Fruit fly (Drosophila melanogaster) whole organism, adult: ENCODE data around the gene CG43134.

ENCODE experiments used
- CG11617 ChIP-seq: fragments of 200-800 bp; sonication (Bioruptor generic); optimal IDR thresholded peaks from 2 replicates; lab custom pipeline; 2017; ENCODE audit warnings: mild to moderate bottlenecking, missing biosample characterization, missing genetic modification reagents, missing genetic modification characterization
- CG12768 ChIP-seq: fragments of 200-800 bp; sonication (Bioruptor generic); optimal IDR thresholded peaks from 2 replicates; lab custom pipeline; 2017; ENCODE audit warnings: missing biosample characterization, missing genetic modification characterization, mild to moderate bottlenecking, moderate library complexity, missing genetic modification reagents
- CG14711 ChIP-seq: fragments of 200-800 bp; sonication (Bioruptor generic); optimal IDR thresholded peaks from 2 replicates; lab custom pipeline; 2018; ENCODE audit warnings: missing biosample characterization, mild to moderate bottlenecking, missing genetic modification characterization, moderate library complexity
- CG1620 ChIP-seq: fragments of 200-800 bp; sonication (Bioruptor generic); optimal IDR thresholded peaks from 2 replicates; lab custom pipeline; 2016; ENCODE audit warnings: missing biosample characterization, missing genetic modification characterization
- CG33017 ChIP-seq: fragments of 200-800 bp; sonication (Bioruptor generic); optimal IDR thresholded peaks from 2 replicates; lab custom pipeline; 2018; ENCODE audit warnings: missing biosample characterization, mild to moderate bottlenecking, missing genetic modification characterization, moderate library complexity
- CG5204 ChIP-seq: fragments of 200-800 bp; sonication (Bioruptor generic); optimal IDR thresholded peaks from 2 replicates; lab custom pipeline; 2016; ENCODE audit warnings: missing biosample characterization, missing genetic modification characterization
- CG7045 ChIP-seq: fragments of 200-800 bp; sonication (Bioruptor generic); optimal IDR thresholded peaks from 2 replicates; lab custom pipeline; 2017; ENCODE audit warnings: missing biosample characterization, mild to moderate bottlenecking, missing genetic modification characterization
- CG7101 ChIP-seq: fragments of 200-800 bp; sonication (Bioruptor generic); optimal IDR thresholded peaks from 2 replicates; lab custom pipeline; 2018; ENCODE audit warnings: missing biosample characterization, mild to moderate bottlenecking, missing genetic modification characterization, moderate library complexity
- Clk ChIP-seq: fragments of 200-800 bp; sonication (Bioruptor generic); optimal IDR thresholded peaks from 2 replicates; lab custom pipeline; 2017; ENCODE audit warnings: missing biosample characterization, missing genetic modification characterization
- Crg-1 ChIP-seq: fragments of 200-800 bp; sonication (Bioruptor generic); optimal IDR thresholded peaks from 2 replicates; lab custom pipeline; 2016; ENCODE audit warnings: missing biosample characterization, missing genetic modification characterization
- Hr96 ChIP-seq: fragments of 200-800 bp; sonication (Bioruptor generic); optimal IDR thresholded peaks from 2 replicates; lab custom pipeline; 2016; ENCODE audit warnings: missing biosample characterization, missing genetic modification characterization
- Mnt ChIP-seq: fragments of 200-800 bp; sonication (Bioruptor generic); optimal IDR thresholded peaks from 2 replicates; lab custom pipeline; 2016; ENCODE audit warnings: missing biosample characterization, mild to moderate bottlenecking, missing genetic modification characterization
- bab1 ChIP-seq: fragments of 200-800 bp; sonication (Bioruptor generic); optimal IDR thresholded peaks from 3 replicates; lab custom pipeline; 2019; ENCODE audit warnings: missing biosample characterization, mild to moderate bottlenecking, missing genetic modification characterization, moderate library complexity
- cic ChIP-seq: fragments of 200-800 bp; sonication (Bioruptor generic); optimal IDR thresholded peaks from 2 replicates; lab custom pipeline; 2017; ENCODE audit warnings: missing biosample characterization, mild to moderate bottlenecking, missing genetic modification characterization, moderate library complexity
- cnc ChIP-seq, 2 experiments: fragments of >200 bp; optimal IDR thresholded peaks; 2 replicates each; lab custom pipeline; 2017
- kay ChIP-seq: fragments of 200-800 bp; sonication (Bioruptor generic); peaks from one replicate; lab custom pipeline; 2016; ENCODE audit warnings: missing biosample characterization, missing genetic modification characterization, borderline replicate concordance
- ovo ChIP-seq: fragments of 200-800 bp; sonication (Bioruptor generic); optimal IDR thresholded peaks from 2 replicates; lab custom pipeline; 2016; ENCODE audit warnings: missing biosample characterization, missing genetic modification characterization
- pad ChIP-seq: fragments of 200-800 bp; sonication (Bioruptor generic); optimal IDR thresholded peaks from 3 replicates; lab custom pipeline; 2017; ENCODE audit warnings: missing biosample characterization, missing genetic modification characterization, mild to moderate bottlenecking, moderate library complexity, missing genetic modification reagents
- tj ChIP-seq: fragments of 200-800 bp; sonication (Bioruptor generic); optimal IDR thresholded peaks from 3 replicates; lab custom pipeline; 2017; ENCODE audit warnings: missing biosample characterization, mild to moderate bottlenecking, missing genetic modification characterization, moderate library complexity
- toe ChIP-seq: fragments of 200-800 bp; sonication (Bioruptor generic); optimal IDR thresholded peaks from 2 replicates; lab custom pipeline; 2016; ENCODE audit warnings: missing biosample characterization, missing genetic modification characterization

Gene CG43134

dm6 chrX:4217870-4218269, 29.2 kb upstream of the CG43134 start, which contains the start of gene CG15570:
Gene CG15570 (plus strand): TSS chrX:4218170.
- no peak for TF ChIP-seq CG14711
- TF ChIP-seq kay (GFP tag; lab: Kevin White, UChicago): no peak
- TF ChIP-seq bab1 (GFP tag; lab: Kevin White, UChicago): no peak
- TF ChIP-seq toe (GFP tag; lab: Kevin White, UChicago): no peak
- no peak for TF ChIP-seq CG11617 (GFP tag; lab: Kevin White, UChicago)
- TF ChIP-seq Clk (GFP tag; lab: Kevin White, UChicago): no peak
- TF ChIP-seq CG7045 (GFP tag; lab: Kevin White, UChicago): no peak
- TF ChIP-seq ovo (GFP tag; lab: Kevin White, UChicago): no peak
- no peak for TF ChIP-seq tj (GFP tag; lab: Kevin White, UChicago)

dm6 chrX:4225020-4225419, 22.1 kb upstream of the CG43134 start:
- TF ChIP-seq ovo (GFP tag; lab: Kevin White, UChicago): no peak
- TF ChIP-seq CG7045 (GFP tag; lab: Kevin White, UChicago): no peak
- TF ChIP-seq CG33017 (tag; lab: Kevin White, UChicago): no peak
- TF ChIP-seq cic (GFP tag; lab: Kevin White, UChicago): no peak
- TF ChIP-seq kay (GFP tag; lab: Kevin White, UChicago): no peak
- no peak for TF ChIP-seq CG7101 (tag; lab: Kevin White, UChicago)
- TF ChIP-seq cnc (optimal IDR thresholded peaks at IDR 0.05; lab: Kevin White, UChicago): no peak
- no peak for TF ChIP-seq pad (GFP tag; lab: Kevin White, UChicago)
- TF ChIP-seq Crg-1 (GFP tag; lab: Kevin White, UChicago): no peak
- TF ChIP-seq Mnt (GFP tag; lab: Kevin White, UChicago): no peak
- no peak for TF ChIP-seq toe (GFP tag; lab: Kevin White, UChicago)
- no peak for TF ChIP-seq CG5204 (GFP tag; lab: Kevin White, UChicago)

- no peak for TF ChIP-seq cic (GFP tag; lab: Kevin White, UChicago)
- no peak for TF ChIP-seq CG12768 (GFP tag; lab: Kevin White, UChicago)
- no peak for TF ChIP-seq pad (GFP tag; lab: Kevin White, UChicago)
- no peak for TF ChIP-seq tj (GFP tag; lab: Kevin White, UChicago)
- TF ChIP-seq CG5204 (GFP tag; lab: Kevin White, UChicago): no peak
- no peak for TF ChIP-seq kay (GFP tag; lab: Kevin White, UChicago)
- TF ChIP-seq CG11617 (GFP tag; lab: Kevin White, UChicago): no peak
- TF ChIP-seq Clk (GFP tag; lab: Kevin White, UChicago): no peak
- no peak for TF ChIP-seq CG1620 (GFP tag; lab: Kevin White, UChicago)
- TF ChIP-seq bab1 (GFP tag; lab: Kevin White, UChicago): no peak
- TF ChIP-seq Mnt (GFP tag; lab: Kevin White, UChicago): no peak
- no peak for TF ChIP-seq Hr96
Measured at dm6 chrX:4240146-4240545, 7.0 kb upstream of the CG43134 start.

- no peak for TF ChIP-seq Mnt (GFP tag; lab: Kevin White, UChicago)
- no peak for TF ChIP-seq CG7045 (GFP tag; lab: Kevin White, UChicago)
- TF ChIP-seq CG7101 (tag; lab: Kevin White, UChicago): no peak
- no peak for TF ChIP-seq bab1 (GFP tag; lab: Kevin White, UChicago)
- no peak for TF ChIP-seq CG12768 (GFP tag; lab: Kevin White, UChicago)
- no peak for TF ChIP-seq kay (GFP tag; lab: Kevin White, UChicago)
- no peak for TF ChIP-seq Crg-1 (GFP tag; lab: Kevin White, UChicago)
- TF ChIP-seq pad (GFP tag; lab: Kevin White, UChicago): no peak
- TF ChIP-seq tj (GFP tag; lab: Kevin White, UChicago): no peak
- TF ChIP-seq CG1620 (GFP tag; lab: Kevin White, UChicago): no peak
- TF ChIP-seq ovo (GFP tag; lab: Kevin White, UChicago): no peak
- TF ChIP-seq cic (GFP tag; lab: Kevin White, UChicago): no peak
- TF ChIP-seq cnc (optimal IDR thresholded peaks at IDR 0.05; lab: Kevin White, UChicago): no peak
- TF ChIP-seq Hr96: no peak
- TF ChIP-seq Clk (GFP tag; lab: Kevin White, UChicago): no peak
- TF ChIP-seq CG14711: no peak
- no peak for TF ChIP-seq CG5204 (GFP tag; lab: Kevin White, UChicago)
- TF ChIP-seq toe (GFP tag; lab: Kevin White, UChicago): no peak
- TF ChIP-seq CG33017 (tag; lab: Kevin White, UChicago): no peak
- no peak for TF ChIP-seq CG11617 (GFP tag; lab: Kevin White, UChicago)
Measured at dm6 chrX:4242726-4243125, 4.4 kb upstream of the CG43134 start, which contains the start of gene Femcoat. Gene Femcoat (minus strand): TSS chrX:4242826.

dm6 chrX:4246039-4246438, 1.1 kb upstream of the CG43134 start, which contains the start of gene Muc4B:
Gene Muc4B (minus strand): TSS chrX:4246139.
- TF ChIP-seq CG7045 (GFP tag; lab: Kevin White, UChicago) (no peak), toe (GFP tag; lab: Kevin White, UChicago) (no peak), pad (GFP tag; lab: Kevin White, UChicago) (no peak), cnc (optimal IDR thresholded peaks at IDR 0.05; lab: Kevin White, UChicago) (no peak), CG14711 (no peak), CG7101 (tag; lab: Kevin White, UChicago) (no peak), ovo (GFP tag; lab: Kevin White, UChicago) (no peak), Clk (GFP tag; lab: Kevin White, UChicago) (no peak), Mnt (GFP tag; lab: Kevin White, UChicago) (no peak), CG11617 (GFP tag; lab: Kevin White, UChicago) (no peak), Hr96 (no peak), CG1620 (GFP tag; lab: Kevin White, UChicago) (no peak), Crg-1 (GFP tag; lab: Kevin White, UChicago) (no peak), CG33017 (tag; lab: Kevin White, UChicago) (no peak), cic (GFP tag; lab: Kevin White, UChicago) (no peak)
